Worm (Caenorhabditis elegans) whole organism, L3 larva: ENCODE measurements around the gene mon-2.

ENCODE experiments used
- ZK546.5 ChIP-seq: sonication (generic microtip); optimal IDR thresholded peaks from 2 replicates; lab custom pipeline; 2017; ENCODE audit warnings: missing biosample characterization, missing genetic modification characterization
- ceh-16 ChIP-seq: sonication (generic microtip); optimal IDR thresholded peaks from 2 replicates; lab custom pipeline; 2017; ENCODE audit warnings: missing biosample characterization, missing genetic modification characterization
- egl-27 ChIP-seq: sonication (generic microtip); optimal IDR thresholded peaks from 4 replicates; lab custom pipeline; 2017; ENCODE audit warnings: missing biosample characterization, missing genetic modification reagents, missing genetic modification characterization
- lin-39 ChIP-seq: fragments of 150-350 bp; optimal IDR thresholded peaks from 2 replicates; lab custom pipeline; 2018; ENCODE audit warnings: missing biosample characterization, missing genetic modification reagents, missing genetic modification characterization
- lsy-12 ChIP-seq: sonication (generic microtip); optimal IDR thresholded peaks from 2 replicates; lab custom pipeline; 2016; ENCODE audit warnings: mild to moderate bottlenecking, missing genetic modification characterization, missing compliant biosample characterization
- mdl-1 ChIP-seq: fragments of 150-350 bp; optimal IDR thresholded peaks from 2 replicates; lab custom pipeline; 2014; ENCODE audit warnings: missing biosample characterization, missing genetic modification characterization
- mml-1 ChIP-seq: fragments of 150-350 bp; sonication (generic microtip); optimal IDR thresholded peaks from 3 replicates; lab custom pipeline; 2014; ENCODE audit warnings: missing biosample characterization, missing genetic modification characterization
- nhr-12 ChIP-seq: fragments of 150-350 bp; optimal IDR thresholded peaks from 2 replicates; lab custom pipeline; 2014; ENCODE audit warnings: missing biosample characterization, missing genetic modification characterization
- nhr-237 ChIP-seq: fragments of 150-350 bp; optimal IDR thresholded peaks from 2 replicates; lab custom pipeline; 2014; ENCODE audit warnings: missing biosample characterization, missing genetic modification characterization
- nhr-76 ChIP-seq: fragments of 150-350 bp; sonication (generic microtip); optimal IDR thresholded peaks from 5 replicates; lab custom pipeline; 2014; ENCODE audit warnings: missing biosample characterization, missing genetic modification characterization
- nhr-77 ChIP-seq: fragments of 150-350 bp; optimal IDR thresholded peaks from 2 replicates; lab custom pipeline; 2014; ENCODE audit warnings: missing biosample characterization, missing genetic modification characterization
- pqm-1 ChIP-seq: fragments of 150-350 bp; optimal IDR thresholded peaks from 2 replicates; lab custom pipeline; 2017; ENCODE audit warnings: missing biosample characterization, missing genetic modification characterization, inconsistent platforms

DNA sequence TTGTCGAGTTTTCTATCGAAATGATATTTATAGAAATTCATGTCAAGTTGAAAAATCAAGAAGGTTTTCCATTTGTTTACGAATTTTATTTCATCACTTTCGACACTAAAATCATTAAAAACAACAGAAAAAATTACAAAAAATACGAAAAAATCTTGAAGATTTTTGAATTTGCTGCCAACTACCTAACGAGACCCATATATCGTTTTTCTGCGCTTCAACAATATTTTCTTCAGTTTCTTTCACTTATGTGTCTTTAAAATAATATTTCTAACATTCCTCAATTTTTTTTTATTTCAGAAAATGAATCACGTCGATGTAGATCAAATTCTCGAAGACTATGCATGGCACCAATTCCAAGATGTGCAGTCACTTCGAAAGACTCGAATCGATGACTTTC lies 32.6 kb downstream of the mon-2 start, which contains the start of gene lin-24:
- TF ChIP-seq pqm-1 (no peak), mdl-1 (tag; lab: Kevin White, UChicago) (no peak), mml-1 (tag; lab: Kevin White, UChicago) (no peak), ceh-16 (tag; lab: Kevin White, UChicago) (no peak), nhr-12 (no peak), lin-39 (tag; lab: Kevin White, UChicago) (no peak), egl-27 (tag; lab: Kevin White, UChicago) (no peak), ZK546.5 (no peak), lsy-12 (tag; lab: Kevin White, UChicago) (no peak), nhr-76 (tag; lab: Kevin White, UChicago) (no peak), nhr-237 (tag; lab: Kevin White, UChicago) (no peak), nhr-77 (tag; lab: Kevin White, UChicago) (no peak)
